Worm (Caenorhabditis elegans) whole organism, L2 larva: ENCODE results near the gene snu-23.

ENCODE experiments used
- F13H6.1 ChIP-seq: sonication (generic microtip); optimal IDR thresholded peaks from 2 replicates; lab custom pipeline; 2016; ENCODE audit warnings: missing genetic modification characterization, missing compliant biosample characterization
- ZK546.5 ChIP-seq: sonication (generic microtip); optimal IDR thresholded peaks from 2 replicates; lab custom pipeline; 2017; ENCODE audit warnings: missing biosample characterization, missing genetic modification characterization
- aly-2 ChIP-seq: fragments of 150-350 bp; optimal IDR thresholded peaks from 2 replicates; lab custom pipeline; 2014; ENCODE audit warnings: missing biosample characterization, missing genetic modification characterization
- blmp-1 ChIP-seq: sonication (generic microtip); optimal IDR thresholded peaks from 2 replicates; lab custom pipeline; 2017; ENCODE audit warnings: missing genetic modification characterization, mild to moderate bottlenecking, missing compliant biosample characterization, antibody characterized with exemption, moderate library complexity; ENCODE audit not compliant: insufficient read depth
- ceh-16 ChIP-seq: fragments of 150-350 bp; optimal IDR thresholded peaks from 2 replicates; lab custom pipeline; 2014; ENCODE audit warnings: missing biosample characterization, missing genetic modification characterization
- ceh-82 ChIP-seq: fragments of 150-350 bp; optimal IDR thresholded peaks from 2 replicates; lab custom pipeline; 2014; ENCODE audit warnings: missing biosample characterization, missing genetic modification characterization
- crh-2 ChIP-seq: sonication (generic microtip); optimal IDR thresholded peaks from 2 replicates; lab custom pipeline; 2017; ENCODE audit warnings: missing biosample characterization, missing genetic modification characterization
- fos-1 ChIP-seq: fragments of 150-350 bp; optimal IDR thresholded peaks from 2 replicates; lab custom pipeline; 2014; ENCODE audit warnings: missing biosample characterization, missing genetic modification characterization
- lin-13 ChIP-seq: fragments of 150-350 bp; optimal IDR thresholded peaks from 2 replicates; lab custom pipeline; 2014; ENCODE audit warnings: missing biosample characterization, missing genetic modification reagents, missing genetic modification characterization
- lin-39 ChIP-seq: fragments of 150-350 bp; optimal IDR thresholded peaks from 2 replicates; lab custom pipeline; 2014; ENCODE audit warnings: missing biosample characterization, missing genetic modification reagents, missing genetic modification characterization
- mdl-1 ChIP-seq, 2 experiments: fragments of 150-350 bp in 1 of 2; sonication (generic microtip) in 1 of 2; optimal IDR thresholded peaks; 2 replicates each; lab custom pipeline; 2017; ENCODE audit warnings: missing biosample characterization in 2 of 2, missing genetic modification characterization in 2 of 2
- nhr-11 ChIP-seq: fragments of 150-350 bp; optimal IDR thresholded peaks from 2 replicates; lab custom pipeline; 2014; ENCODE audit warnings: missing biosample characterization, missing genetic modification characterization
- nhr-12 ChIP-seq: fragments of 150-350 bp; optimal IDR thresholded peaks from 2 replicates; lab custom pipeline; 2014; ENCODE audit warnings: missing biosample characterization, missing genetic modification characterization
- unc-55 ChIP-seq: fragments of 150-350 bp; sonication (generic microtip); optimal IDR thresholded peaks from 3 replicates; lab custom pipeline; 2014; ENCODE audit warnings: missing biosample characterization, missing genetic modification reagents, missing genetic modification characterization

DNA sequence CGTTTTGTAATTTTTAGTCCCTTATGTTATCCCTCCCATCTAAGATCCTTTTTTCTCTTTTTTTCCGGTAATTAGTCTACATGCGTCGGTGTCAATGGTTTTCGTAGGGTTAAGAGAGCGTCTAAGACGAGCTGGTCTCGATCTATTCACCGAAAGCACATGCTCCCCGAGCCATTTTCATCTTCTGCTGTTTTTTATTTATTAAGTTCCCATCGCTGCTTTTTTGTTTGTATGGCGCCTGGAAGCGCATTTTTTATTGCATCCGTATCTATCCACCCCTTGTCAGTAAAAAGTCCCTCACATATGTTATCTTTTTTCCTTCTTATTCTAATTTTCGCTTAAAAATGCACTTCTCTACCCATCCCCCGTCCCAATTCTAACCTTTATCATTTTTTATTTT is 33.1 kb downstream of the snu-23 start:
- no peak for TF ChIP-seq ceh-16 (tag; lab: Kevin White, UChicago)
- TF ChIP-seq F13H6.1 (tag; lab: Kevin White, UChicago), result no peak
- TF ChIP-seq aly-2, result no peak
- no peak for TF ChIP-seq lin-13 (GFP tag; lab: Kevin White, UChicago)
- TF ChIP-seq crh-2 (tag; lab: Kevin White, UChicago), result no peak
- TF ChIP-seq nhr-12, result no peak
- TF ChIP-seq ceh-82 (tag; lab: Kevin White, UChicago), result no peak
- no peak for TF ChIP-seq nhr-11 (tag; lab: Kevin White, UChicago)
- TF ChIP-seq unc-55, result no peak
- no peak for TF ChIP-seq mdl-1 (tag; optimal IDR thresholded peaks at IDR 0.05; lab: Kevin White, UChicago)
- no peak for TF ChIP-seq fos-1 (tag; lab: Kevin White, UChicago)
- no peak for TF ChIP-seq blmp-1 (tag; lab: Kevin White, UChicago)
- TF ChIP-seq ZK546.5 (tag; lab: Kevin White, UChicago), result no peak
- no peak for TF ChIP-seq lin-39 (tag; lab: Kevin White, UChicago)
